Fruit fly (Drosophila melanogaster) whole organism, embryonic: ENCODE data around the gene CG8312.

Experiments
- Atf6 ChIP-seq: fragments of 200-800 bp; sonication (Bioruptor generic); IDR thresholded peaks from 2 replicates; pipeline ENCODE4 v1.3.6; 2022; ENCODE audit warnings: missing biosample characterization, missing genetic modification characterization
- B-H2 ChIP-seq: fragments of 200-800 bp; sonication (Bioruptor generic); optimal IDR thresholded peaks from 2 replicates; lab custom pipeline; 2018; ENCODE audit warnings: missing biosample characterization, mild to moderate bottlenecking, missing genetic modification characterization
- BEAF-32 ChIP-seq: fragments of 200-800 bp; sonication (Bioruptor generic); optimal IDR thresholded peaks from 3 replicates; lab custom pipeline; 2017; ENCODE audit warnings: missing biosample characterization, missing genetic modification characterization, mild to moderate bottlenecking, moderate library complexity, missing genetic modification reagents
- CG12104 ChIP-seq: fragments of 200-800 bp; sonication (Bioruptor generic); optimal IDR thresholded peaks from 3 replicates; lab custom pipeline; 2016; ENCODE audit warnings: missing biosample characterization, missing genetic modification characterization
- CG13894 ChIP-seq: fragments of 200-800 bp; sonication (Bioruptor generic); optimal IDR thresholded peaks from 3 replicates; lab custom pipeline; 2018; ENCODE audit warnings: missing biosample characterization, mild to moderate bottlenecking, missing genetic modification characterization, moderate library complexity
- CG1529 ChIP-seq: fragments of 200-800 bp; sonication (Bioruptor generic); optimal IDR thresholded peaks from 3 replicates; lab custom pipeline; 2018; ENCODE audit warnings: missing biosample characterization, missing genetic modification characterization
- CG17328 ChIP-seq: fragments of 200-800 bp; sonication (Bioruptor generic); IDR thresholded peaks from 2 replicates; pipeline ENCODE4 v1.3.6; 2022; ENCODE audit warnings: missing biosample characterization, missing genetic modification characterization
- CG17359 ChIP-seq: fragments of 200-800 bp; sonication (Bioruptor generic); optimal IDR thresholded peaks from 3 replicates; lab custom pipeline; 2018; ENCODE audit warnings: missing biosample characterization, mild to moderate bottlenecking, missing genetic modification characterization, moderate library complexity
- CG17361 ChIP-seq: fragments of 200-800 bp; sonication (Bioruptor generic); IDR thresholded peaks from 3 replicates; pipeline ENCODE4 v1.3.6; 2022; ENCODE audit warnings: missing biosample characterization, missing genetic modification characterization
- CG2712 ChIP-seq: fragments of 200-800 bp; optimal IDR thresholded peaks from 3 replicates; lab custom pipeline; 2019; ENCODE audit warnings: missing biosample characterization, mild to moderate bottlenecking, missing genetic modification characterization, moderate library complexity
- CG2889 ChIP-seq: fragments of 200-800 bp; sonication (Bioruptor generic); IDR thresholded peaks from 3 replicates; pipeline ENCODE4 v1.3.6; 2022; ENCODE audit warnings: missing biosample characterization, missing genetic modification characterization
- CG3163 ChIP-seq: fragments of 200-800 bp; sonication (Bioruptor generic); optimal IDR thresholded peaks from 3 replicates; lab custom pipeline; 2016; ENCODE audit warnings: missing biosample characterization, missing genetic modification characterization
- CG33213 ChIP-seq: fragments of 200-800 bp; sonication (Bioruptor generic); optimal IDR thresholded peaks from 3 replicates; lab custom pipeline; 2016; ENCODE audit warnings: missing biosample characterization, missing genetic modification characterization
- CG6683 ChIP-seq: fragments of 200-800 bp; sonication (Bioruptor generic); optimal IDR thresholded peaks from 2 replicates; lab custom pipeline; 2017; ENCODE audit warnings: missing biosample characterization, mild to moderate bottlenecking, missing genetic modification characterization, missing genetic modification reagents
- CG7372 ChIP-seq: fragments of 200-800 bp; sonication (Bioruptor generic); IDR thresholded peaks from 2 replicates; pipeline ENCODE4 v1.3.6; 2022; ENCODE audit warnings: missing biosample characterization, missing genetic modification characterization
- CG8478 ChIP-seq: fragments of >200 bp; optimal IDR thresholded peaks from 2 replicates; lab custom pipeline; 2018
- CG8924 ChIP-seq: fragments of 200-800 bp; optimal IDR thresholded peaks from 3 replicates; lab custom pipeline; 2019; ENCODE audit warnings: missing biosample characterization, mild to moderate bottlenecking, missing genetic modification characterization, moderate library complexity
- CG9727 ChIP-seq: fragments of 200-800 bp; sonication (Bioruptor generic); optimal IDR thresholded peaks from 3 replicates; lab custom pipeline; 2017; ENCODE audit warnings: missing biosample characterization, mild to moderate bottlenecking, missing genetic modification characterization
- Chrac-16 ChIP-seq: fragments of 200-800 bp; sonication (Bioruptor generic); optimal IDR thresholded peaks from 3 replicates; lab custom pipeline; 2016; ENCODE audit warnings: missing biosample characterization, missing genetic modification characterization
- Dfd ChIP-seq, 2 experiments: fragments of >200 bp; optimal IDR thresholded peaks; 2 replicates each; lab custom pipeline; 2017; ENCODE audit warnings: missing biosample characterization in 2 of 2, missing genetic modification characterization in 2 of 2
- Dip3 ChIP-seq: fragments of 200-800 bp; sonication (Bioruptor generic); optimal IDR thresholded peaks from 3 replicates; lab custom pipeline; 2016; ENCODE audit warnings: missing biosample characterization, missing genetic modification characterization
- Fer1 ChIP-seq: fragments of 200-800 bp; sonication (Bioruptor generic); optimal IDR thresholded peaks from 2 replicates; lab custom pipeline; 2017; ENCODE audit warnings: missing biosample characterization, mild to moderate bottlenecking, missing genetic modification characterization
- Fer2 ChIP-seq: fragments of 200-800 bp; sonication (Bioruptor generic); optimal IDR thresholded peaks from 2 replicates; lab custom pipeline; 2018; ENCODE audit warnings: missing biosample characterization, mild to moderate bottlenecking, missing genetic modification characterization, moderate library complexity
- Fer3 ChIP-seq: fragments of 200-800 bp; sonication (Bioruptor generic); optimal IDR thresholded peaks from 2 replicates; lab custom pipeline; 2018; ENCODE audit warnings: missing biosample characterization, mild to moderate bottlenecking, missing genetic modification characterization, moderate library complexity
- Kr ChIP-seq: fragments of 200-800 bp; sonication (Bioruptor generic); optimal IDR thresholded peaks from 2 replicates; lab custom pipeline; 2017; ENCODE audit warnings: missing biosample characterization, mild to moderate bottlenecking, missing genetic modification characterization
- Max ChIP-seq: fragments of 200-800 bp; sonication (Bioruptor generic); optimal IDR thresholded peaks from 2 replicates; lab custom pipeline; 2016; ENCODE audit warnings: missing biosample characterization, mild to moderate bottlenecking, missing genetic modification characterization
- Mes4 ChIP-seq: fragments of 200-800 bp; sonication (Bioruptor generic); optimal IDR thresholded peaks from 2 replicates; lab custom pipeline; 2016; ENCODE audit warnings: missing biosample characterization, missing genetic modification characterization
- Nf-YC ChIP-seq: fragments of 200-800 bp; optimal IDR thresholded peaks from 3 replicates; lab custom pipeline; 2019; ENCODE audit warnings: missing biosample characterization, mild to moderate bottlenecking, missing genetic modification characterization, moderate library complexity
- Oaz ChIP-seq: fragments of 200-800 bp; sonication (Bioruptor generic); IDR thresholded peaks from 2 replicates; pipeline ENCODE4 v1.3.6; 2022; ENCODE audit warnings: missing biosample characterization, missing genetic modification characterization
- Sin3A ChIP-seq: fragments of >200 bp; optimal IDR thresholded peaks from 2 replicates; lab custom pipeline; 2018
- Trl ChIP-seq, 3 experiments: fragments of >200 bp in 2 of 3; fragments of 200-800 bp in 1 of 3; sonication (Bioruptor generic) in 1 of 3; optimal IDR thresholded peaks; 2 replicates in 1 of 3; 3 replicates in 2 of 3; lab custom pipeline; 2016 to 2017; ENCODE audit warnings: missing biosample characterization in 1 of 3, missing genetic modification characterization in 1 of 3
- cato ChIP-seq: fragments of 200-800 bp; sonication (Bioruptor generic); optimal IDR thresholded peaks from 2 replicates; lab custom pipeline; 2016; ENCODE audit warnings: missing biosample characterization, missing genetic modification characterization, borderline replicate concordance
- corto ChIP-seq: fragments of 200-800 bp; sonication (Bioruptor generic); optimal IDR thresholded peaks from 2 replicates; lab custom pipeline; 2016; ENCODE audit warnings: missing biosample characterization, mild to moderate bottlenecking, missing genetic modification characterization, moderate library complexity
- dmrt11E ChIP-seq: fragments of 200-800 bp; sonication (Bioruptor generic); optimal IDR thresholded peaks from 3 replicates; lab custom pipeline; 2018; ENCODE audit warnings: missing biosample characterization, mild to moderate bottlenecking, missing genetic modification characterization, moderate library complexity
- dmrt99B ChIP-seq: fragments of 200-800 bp; sonication (Bioruptor generic); optimal IDR thresholded peaks from 2 replicates; lab custom pipeline; 2018; ENCODE audit warnings: missing biosample characterization, mild to moderate bottlenecking, missing genetic modification characterization, moderate library complexity
- dpn ChIP-seq, 2 experiments: fragments of 200-800 bp; sonication (Bioruptor generic); optimal IDR thresholded peaks; 3 replicates each; lab custom pipeline; 2016; ENCODE audit warnings: missing biosample characterization in 2 of 2, missing genetic modification characterization in 2 of 2
- ems ChIP-seq: fragments of 200-800 bp; sonication (Bioruptor generic); optimal IDR thresholded peaks from 3 replicates; lab custom pipeline; 2016; ENCODE audit warnings: missing biosample characterization, missing genetic modification characterization
- ewg ChIP-seq: fragments of 200-800 bp; sonication (Bioruptor generic); optimal IDR thresholded peaks from 3 replicates; lab custom pipeline; 2017; ENCODE audit warnings: mild to moderate bottlenecking, missing biosample characterization, missing genetic modification reagents, missing genetic modification characterization
- fd96Cb ChIP-seq: fragments of 200-800 bp; sonication (Bioruptor generic); optimal IDR thresholded peaks from 2 replicates; lab custom pipeline; 2018; ENCODE audit warnings: missing biosample characterization, mild to moderate bottlenecking, missing genetic modification characterization, moderate library complexity
- grau ChIP-seq: fragments of 200-800 bp; optimal IDR thresholded peaks from 3 replicates; lab custom pipeline; 2019; ENCODE audit warnings: missing biosample characterization, mild to moderate bottlenecking, missing genetic modification characterization, moderate library complexity
- ind ChIP-seq: fragments of 200-800 bp; sonication (Bioruptor generic); optimal IDR thresholded peaks from 3 replicates; lab custom pipeline; 2016; ENCODE audit warnings: missing biosample characterization, missing genetic modification characterization
- mam ChIP-seq: fragments of 200-800 bp; sonication (Bioruptor generic); optimal IDR thresholded peaks from 3 replicates; lab custom pipeline; 2016; ENCODE audit warnings: missing biosample characterization, missing genetic modification characterization
- prd ChIP-seq, 3 experiments: fragments of >200 bp in 2 of 3; fragments of 200-800 bp in 1 of 3; sonication (Bioruptor generic) in 1 of 3; optimal IDR thresholded peaks in 2 of 3; IDR thresholded peaks in 1 of 3; 2 replicates in 2 of 3; 3 replicates in 1 of 3; pipeline versions ENCODE4 v1.3.6 to Lab custom; 2017 to 2022; ENCODE audit warnings: missing biosample characterization in 1 of 3, missing genetic modification characterization in 1 of 3
- scrt ChIP-seq: fragments of 200-800 bp; sonication (Bioruptor generic); optimal IDR thresholded peaks from 2 replicates; lab custom pipeline; 2018; ENCODE audit warnings: missing biosample characterization, mild to moderate bottlenecking, missing genetic modification characterization, moderate library complexity
- sim ChIP-seq: fragments of 200-800 bp; sonication (Bioruptor generic); IDR thresholded peaks from 2 replicates; pipeline ENCODE4 v1.3.6; 2022; ENCODE audit warnings: missing biosample characterization, missing genetic modification characterization
- slbo ChIP-seq: fragments of 200-800 bp; sonication (Bioruptor generic); IDR thresholded peaks from 2 replicates; pipeline ENCODE4 v1.3.6; 2022; ENCODE audit warnings: missing biosample characterization, missing genetic modification characterization
- sob ChIP-seq: fragments of 200-800 bp; sonication (Bioruptor generic); IDR thresholded peaks from 2 replicates; pipeline ENCODE4 v1.3.6; 2022; ENCODE audit warnings: missing biosample characterization, missing genetic modification characterization
- tin ChIP-seq: fragments of 200-800 bp; sonication (Bioruptor generic); optimal IDR thresholded peaks from 3 replicates; lab custom pipeline; 2016; ENCODE audit warnings: missing biosample characterization, missing genetic modification characterization
- usp ChIP-seq: fragments of >200 bp; optimal IDR thresholded peaks from 2 replicates; lab custom pipeline; 2017; ENCODE audit warnings: missing biosample characterization, missing genetic modification characterization
- vnd ChIP-seq: fragments of 200-800 bp; sonication (Bioruptor generic); IDR thresholded peaks from 3 replicates; pipeline ENCODE4 v1.3.6; 2022; ENCODE audit warnings: missing biosample characterization, missing genetic modification characterization; ENCODE audit not compliant: partially characterized antibody

Gene CG8312

DNA sequence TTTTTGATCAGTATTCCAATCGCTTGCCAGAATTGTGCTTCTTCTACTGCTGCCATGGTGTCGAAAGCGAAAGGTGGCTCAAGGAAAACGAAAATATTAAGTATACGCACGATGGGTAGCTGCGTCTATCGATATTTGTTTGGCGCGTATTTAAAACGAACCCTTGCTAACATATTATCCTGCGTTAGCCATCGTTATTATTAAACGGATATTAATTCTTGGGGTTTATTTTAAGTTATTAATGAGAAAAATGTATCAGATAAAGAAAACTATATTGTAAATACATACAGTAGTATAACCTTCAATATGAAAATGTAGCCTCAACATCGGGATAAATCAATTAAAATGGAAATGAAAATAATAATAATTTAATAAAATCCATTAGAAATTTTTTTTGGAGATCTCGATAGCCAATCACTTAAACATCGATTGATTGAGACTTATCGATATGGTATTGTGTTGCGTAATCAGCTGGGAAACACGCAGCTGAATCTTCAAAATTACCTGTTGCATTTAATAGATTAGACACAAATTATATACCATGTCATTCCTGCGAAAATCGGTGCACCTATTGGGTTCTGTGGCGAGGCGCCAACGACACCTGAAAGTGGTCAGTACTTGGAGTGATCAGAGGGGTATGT, 35.7 kb upstream of the CG8312 start, which contains the start of the genes CG9386 and BckdhA (continued):
- TF ChIP-seq slbo (GFP tag; lab: Robert Waterston, UW), result peak; percentile 71
- TF ChIP-seq corto (GFP tag; lab: Kevin White, UChicago), result no peak
- TF ChIP-seq ems (GFP tag; lab: Kevin White, UChicago), result peak; percentile 53
- no peak for TF ChIP-seq Kr (GFP tag; lab: Kevin White, UChicago)
- TF ChIP-seq Oaz (GFP tag; lab: Robert Waterston, UW), result no peak
- TF ChIP-seq CG33213 (GFP tag; lab: Kevin White, UChicago), result peak; percentile 17
- peak; percentile 45 for TF ChIP-seq B-H2 (GFP tag; lab: Kevin White, UChicago)
- TF ChIP-seq BEAF-32, result peak; percentile 84
- peak; percentile 63 for TF ChIP-seq CG13894 (tag; lab: Kevin White, UChicago)
- TF ChIP-seq CG17359 (tag; lab: Kevin White, UChicago), result peak; percentile 32
- TF ChIP-seq mam (GFP tag; lab: Kevin White, UChicago), result peak; percentile 75
- TF ChIP-seq CG7372 (GFP tag; lab: Robert Waterston, UW), result peak; percentile 98
- TF ChIP-seq Dfd (GFP tag; optimal IDR thresholded peaks at IDR 0.05; lab: Kevin White, UChicago), result no peak
- peak; percentile 68 for TF ChIP-seq CG9727 (GFP tag; lab: Kevin White, UChicago)
- TF ChIP-seq Nf-YC (tag; lab: Kevin White, UChicago), result peak; percentile 62
- TF ChIP-seq CG8478, result no peak
- peak; percentile 56 for TF ChIP-seq grau
- peak; percentile 17 for TF ChIP-seq cato
- TF ChIP-seq Chrac-16, result peak; percentile 55
- TF ChIP-seq Fer2 (tag; lab: Kevin White, UChicago), result peak; percentile 12
- peak; percentile 31 for TF ChIP-seq fd96Cb (tag; lab: Kevin White, UChicago)
- peak; percentile 24 for TF ChIP-seq Sin3A
- TF ChIP-seq ind (GFP tag; lab: Kevin White, UChicago), result peak; percentile 52
- peak; percentile 42 for TF ChIP-seq Fer3 (tag; lab: Kevin White, UChicago)
- TF ChIP-seq CG2889, result no peak
- peak; percentile 49 for TF ChIP-seq scrt (GFP tag; lab: Kevin White, UChicago)
- peak; percentile 63 for TF ChIP-seq Dip3 (GFP tag; lab: Kevin White, UChicago)
- no peak for TF ChIP-seq prd (optimal IDR thresholded peaks at IDR 0.05; lab: Kevin White, UChicago)
- TF ChIP-seq prd (GFP tag; IDR thresholded peaks at IDR 0.05; lab: Robert Waterston, UW), result peak; percentile 59; the same call in 2 of the 3 replicates
- TF ChIP-seq CG1529 (GFP tag; lab: Kevin White, UChicago), result no peak
- peak; percentile 54 for TF ChIP-seq CG8924 (tag; lab: Kevin White, UChicago)
- TF ChIP-seq Max, result peak; percentile 60
- TF ChIP-seq CG6683 (GFP tag; lab: Kevin White, UChicago), result no peak
- TF ChIP-seq sob (GFP tag; lab: Robert Waterston, UW), result peak; percentile 59; the same call in 1 of the 2 replicates
- no peak for TF ChIP-seq CG17328 (GFP tag; lab: Robert Waterston, UW)
- no peak for TF ChIP-seq Mes4 (GFP tag; lab: Kevin White, UChicago)
- TF ChIP-seq CG3163, result peak; percentile 14
- peak; percentile 57 for TF ChIP-seq tin (GFP tag; lab: Kevin White, UChicago)
- TF ChIP-seq CG12104 (GFP tag; lab: Kevin White, UChicago), result peak; percentile 53
- no peak for TF ChIP-seq ewg
- peak; percentile 74; the same call in 2 of the 3 replicates for TF ChIP-seq CG17361 (GFP tag; lab: Robert Waterston, UW)
- TF ChIP-seq Trl (optimal IDR thresholded peaks at IDR 0.05; lab: Kevin White, UChicago), result no peak
- peak; percentile 52 for TF ChIP-seq Trl (GFP tag; optimal IDR thresholded peaks at IDR 0.05; lab: Kevin White, UChicago)
- peak; percentile 64 for TF ChIP-seq vnd (GFP tag; lab: Robert Waterston, UW)
- no peak for TF ChIP-seq sim (GFP tag; lab: Robert Waterston, UW)
- peak; percentile 0 for TF ChIP-seq dmrt11E (tag; lab: Kevin White, UChicago)
- TF ChIP-seq dpn (GFP tag; optimal IDR thresholded peaks at IDR 0.05; lab: Kevin White, UChicago), result peak; percentile 59 to 64
- TF ChIP-seq Fer1 (GFP tag; lab: Kevin White, UChicago), result peak; percentile 42
- TF ChIP-seq Atf6, result no peak
- TF ChIP-seq dmrt99B (tag; lab: Kevin White, UChicago), result no peak
- TF ChIP-seq CG2712, result peak; percentile 64
- TF ChIP-seq usp (GFP tag; lab: Kevin White, UChicago), result no peak
